Fruit fly (Drosophila melanogaster): Measurements from ENCODE around the gene Graf.

The Graf gene

DNA sequence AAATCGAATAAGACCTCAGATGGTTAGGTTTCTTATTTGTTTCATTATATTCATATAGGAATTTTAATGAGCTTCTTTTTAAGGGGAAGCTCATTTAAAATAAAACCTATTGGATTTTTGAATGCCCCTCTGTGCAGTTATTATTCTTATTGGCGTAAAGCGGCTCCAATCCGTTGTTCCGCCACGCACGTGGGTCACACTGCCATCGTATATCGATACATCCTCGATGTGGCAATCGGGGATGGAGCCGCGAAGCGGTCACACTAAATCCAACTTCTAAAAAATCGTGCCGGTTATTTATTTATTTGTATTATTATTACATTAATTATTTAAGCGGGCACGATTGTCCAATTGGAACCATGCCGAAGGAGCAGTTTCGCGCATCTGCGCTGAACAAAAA lies 2.2 kb upstream of the Graf start, which contains the start of gene Polr3A (continued):
- TF ChIP-seq CG10267 (tag; optimal IDR thresholded peaks at IDR 0.05), result peak; percentile 5
- TF ChIP-seq fd96Cb (tag; optimal IDR thresholded peaks at IDR 0.05), result no peak
- no peak for TF ChIP-seq Sin3A (optimal IDR thresholded peaks at IDR 0.05)
- TF ChIP-seq MESR4 (GFP tag; optimal IDR thresholded peaks at IDR 0.05), result peak; percentile 39
- no peak for TF ChIP-seq Six4 (GFP tag; optimal IDR thresholded peaks at IDR 0.05)
- TF ChIP-seq mld (GFP tag; IDR thresholded peaks at IDR 0.05; ENCODE audit: partially characterized antibody), result 0 out of 3 replicates have a peak, but pooled peaks have one; percentile 18
- peak; percentile 42; the same call in 1 of the 3 replicates for TF ChIP-seq CG14860 (GFP tag; IDR thresholded peaks at IDR 0.05; ENCODE audit: partially characterized antibody)
- TF ChIP-seq CG18011 (GFP tag; optimal IDR thresholded peaks at IDR 0.05), result no peak
- TF ChIP-seq crp (GFP tag; optimal IDR thresholded peaks at IDR 0.05), result no peak
- TF ChIP-seq HLH54F (GFP tag; optimal IDR thresholded peaks at IDR 0.05), result no peak
- TF ChIP-seq Gsc (GFP tag; IDR thresholded peaks at IDR 0.05), result no peak
- TF ChIP-seq Awh (GFP tag; IDR thresholded peaks at IDR 0.05), result no peak
- TF ChIP-seq zf30C (GFP tag; optimal IDR thresholded peaks at IDR 0.05), result no peak
- TF ChIP-seq odd (GFP tag; optimal IDR thresholded peaks at IDR 0.05), result no peak

DNA sequence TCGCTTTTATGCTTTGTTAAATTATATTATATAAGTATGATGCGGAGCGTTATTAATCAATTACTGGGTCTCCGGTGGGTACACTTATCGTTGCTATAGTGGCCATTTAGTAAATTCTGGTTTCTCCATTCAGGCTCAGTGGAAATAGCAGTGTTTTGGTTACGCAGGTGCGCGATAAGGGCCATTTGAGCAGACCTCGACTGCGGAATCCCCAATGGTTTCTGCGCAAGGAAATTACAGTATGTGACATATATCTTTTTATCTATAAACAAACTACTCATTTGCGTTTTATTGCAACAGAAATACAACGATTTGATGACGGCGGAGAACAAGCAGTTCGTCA lies 736 bp upstream of the Graf start:
- TF ChIP-seq nerfin-2 (GFP tag; IDR thresholded peaks at IDR 0.05; ENCODE audit: partially characterized antibody) (no peak), Nf-YC (tag; optimal IDR thresholded peaks at IDR 0.05) (no peak), CG5180 (GFP tag; optimal IDR thresholded peaks at IDR 0.05) (no peak), stc (GFP tag; IDR thresholded peaks at IDR 0.05) (no peak), tin (GFP tag; optimal IDR thresholded peaks at IDR 0.05) (no peak), CG10267 (tag; optimal IDR thresholded peaks at IDR 0.05) (no peak), br (optimal IDR thresholded peaks at IDR 0.05) (no peak), MESR4 (GFP tag; optimal IDR thresholded peaks at IDR 0.05) (peak; percentile 53), Pdp1 (GFP tag; optimal IDR thresholded peaks at IDR 0.05) (peak in 1 of 2 experiments; percentile 87), Hr39 (optimal IDR thresholded peaks at IDR 0.05) (no peak), CG13287 (GFP tag; IDR thresholded peaks at IDR 0.05; ENCODE audit: partially characterized antibody) (peak; percentile 11; the same call in 1 of the 2 replicates), Fer3 (tag; optimal IDR thresholded peaks at IDR 0.05) (no peak), fd3F (GFP tag; optimal IDR thresholded peaks at IDR 0.05) (no peak), row (GFP tag; IDR thresholded peaks at IDR 0.05) (no peak; the same call in 2 of the 3 replicates), Scr (GFP tag; IDR thresholded peaks at IDR 0.05; ENCODE audit: partially characterized antibody) (peak; percentile 32; the same call in 1 of the 2 replicates), Dll (GFP tag; IDR thresholded peaks at IDR 0.05; ENCODE audit: partially characterized antibody) (peak; percentile 55; the same call in 3 of the 4 replicates), Jarid2 (GFP tag; optimal IDR thresholded peaks at IDR 0.05) (no peak), inv (GFP tag; IDR thresholded peaks at IDR 0.05; ENCODE audit: partially characterized antibody) (0 out of 2 replicates have a peak, but pooled peaks have one; percentile 4), CG3726 (GFP tag; IDR thresholded peaks at IDR 0.05) (no peak), ERR (GFP tag; optimal IDR thresholded peaks at IDR 0.05) (no peak), nom (GFP tag; optimal IDR thresholded peaks at IDR 0.05) (no peak), MBD-R2 (GFP tag; IDR thresholded peaks at IDR 0.05) (peak; percentile 46)

DNA sequence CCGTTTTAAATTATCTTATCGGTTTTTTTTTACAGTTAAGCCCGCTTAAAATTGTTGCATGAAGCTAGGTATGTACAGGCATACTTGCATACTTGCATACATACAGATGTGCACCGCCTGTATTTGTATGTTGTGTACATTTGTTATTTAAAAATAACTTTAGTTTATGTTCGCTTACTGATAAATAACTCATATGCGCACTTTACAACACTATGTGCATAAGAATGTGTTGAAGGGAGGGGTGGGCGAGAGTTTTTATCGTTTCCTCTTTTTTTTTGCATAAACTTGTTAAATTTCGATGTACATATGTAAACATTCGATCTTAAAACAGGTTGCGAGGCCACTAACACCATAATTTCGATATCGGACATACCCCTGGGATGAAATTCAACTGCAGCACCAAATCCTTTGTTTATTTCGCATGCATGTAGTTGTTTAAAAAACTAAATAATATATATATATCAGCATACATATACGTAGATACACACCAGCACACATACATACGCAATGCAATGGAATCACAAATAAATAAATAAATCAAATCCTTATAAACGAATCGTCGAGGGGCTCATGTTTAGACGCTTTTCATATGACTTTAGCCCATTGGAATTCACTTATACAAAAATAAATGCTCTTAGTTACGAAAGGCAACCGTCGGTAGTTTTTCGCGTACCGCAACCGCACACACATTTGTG lies 634 bp downstream of the Graf start:
- TF ChIP-seq ERR (GFP tag; optimal IDR thresholded peaks at IDR 0.05) (no peak), br (optimal IDR thresholded peaks at IDR 0.05) (no peak), cg (GFP tag; optimal IDR thresholded peaks at IDR 0.05) (peak; percentile 68), CG15696 (tag; optimal IDR thresholded peaks at IDR 0.05) (no peak), shn (GFP tag; optimal IDR thresholded peaks at IDR 0.05) (no peak), Hmr (GFP tag; optimal IDR thresholded peaks at IDR 0.05) (no peak), CG1603 (tag; optimal IDR thresholded peaks at IDR 0.05) (no peak), sd (tag; optimal IDR thresholded peaks at IDR 0.05) (peak; percentile 60), caup (GFP tag; optimal IDR thresholded peaks at IDR 0.05; ENCODE audit: severe bottlenecking) (no peak), gro (GFP tag; optimal IDR thresholded peaks at IDR 0.05) (no peak), run (tag; optimal IDR thresholded peaks at IDR 0.05) (no peak), nerfin-1 (tag; optimal IDR thresholded peaks at IDR 0.05) (peak; percentile 59), CG4730 (GFP tag; IDR thresholded peaks at IDR 0.05) (no peak), CG1024 (GFP tag; IDR thresholded peaks at IDR 0.05) (no peak), twi (tag; optimal IDR thresholded peaks at IDR 0.05) (no peak), D19B (GFP tag; optimal IDR thresholded peaks at IDR 0.05) (no peak)
